Worm (Caenorhabditis elegans) whole organism, L1 larva: ENCODE results near the gene C49F8.14.
A peak's percentile ranks its signal among the peaks of the same experiment; 100 is the strongest.

Experiments
- C34B4.2 ChIP-seq: sonication (generic microtip); optimal IDR thresholded peaks from 2 replicates; lab custom pipeline; 2017; ENCODE audit warnings: mild to moderate bottlenecking, missing genetic modification characterization, missing compliant biosample characterization
- aly-2 ChIP-seq: fragments of 150-350 bp; optimal IDR thresholded peaks from 2 replicates; lab custom pipeline; 2014; ENCODE audit warnings: missing biosample characterization, missing genetic modification characterization
- ceh-82 ChIP-seq, 3 experiments: fragments of 150-350 bp in 1 of 3; sonication (generic microtip) in 2 of 3; optimal IDR thresholded peaks; 2 replicates each; lab custom pipeline; 2014 to 2017; ENCODE audit warnings: missing biosample characterization in 3 of 3, missing genetic modification characterization in 3 of 3
- egl-27 ChIP-seq, 2 experiments: fragments of 150-350 bp in 1 of 2; sonication (generic microtip); optimal IDR thresholded peaks; 3 replicates each; lab custom pipeline; 2017 to 2018; ENCODE audit warnings: missing biosample characterization in 2 of 2, missing genetic modification characterization in 2 of 2, missing genetic modification reagents in 2 of 2
- mdl-1 ChIP-seq, 2 experiments: fragments of 150-350 bp; optimal IDR thresholded peaks; 2 replicates each; lab custom pipeline; 2014 to 2017; ENCODE audit warnings: missing biosample characterization in 2 of 2, missing genetic modification characterization in 2 of 2, inconsistent platforms in 1 of 2
- nhr-20 ChIP-seq: sonication (generic microtip); optimal IDR thresholded peaks from 2 replicates; lab custom pipeline; 2016; ENCODE audit warnings: mild to moderate bottlenecking, missing genetic modification characterization, missing compliant biosample characterization
- nhr-28 ChIP-seq: fragments of 150-350 bp; optimal IDR thresholded peaks from 2 replicates; lab custom pipeline; 2014; ENCODE audit warnings: missing biosample characterization, missing genetic modification characterization
- nhr-77 ChIP-seq: fragments of 150-350 bp; optimal IDR thresholded peaks from 2 replicates; lab custom pipeline; 2014; ENCODE audit warnings: missing biosample characterization, missing genetic modification characterization
- skn-1 ChIP-seq: fragments of 150-350 bp; optimal IDR thresholded peaks from 2 replicates; lab custom pipeline; 2014; ENCODE audit warnings: missing biosample characterization, missing genetic modification characterization
- unc-130 ChIP-seq: fragments of 150-350 bp; optimal IDR thresholded peaks from 2 replicates; lab custom pipeline; 2017; ENCODE audit warnings: missing biosample characterization, missing genetic modification characterization, inconsistent platforms
- unc-62 ChIP-seq: fragments of 150-350 bp; optimal IDR thresholded peaks from 2 replicates; lab custom pipeline; 2014; ENCODE audit warnings: missing biosample characterization, missing genetic modification reagents, missing genetic modification characterization
- zag-1 ChIP-seq: fragments of 150-350 bp; optimal IDR thresholded peaks from 2 replicates; lab custom pipeline; 2014; ENCODE audit warnings: missing biosample characterization, missing genetic modification characterization

DNA sequence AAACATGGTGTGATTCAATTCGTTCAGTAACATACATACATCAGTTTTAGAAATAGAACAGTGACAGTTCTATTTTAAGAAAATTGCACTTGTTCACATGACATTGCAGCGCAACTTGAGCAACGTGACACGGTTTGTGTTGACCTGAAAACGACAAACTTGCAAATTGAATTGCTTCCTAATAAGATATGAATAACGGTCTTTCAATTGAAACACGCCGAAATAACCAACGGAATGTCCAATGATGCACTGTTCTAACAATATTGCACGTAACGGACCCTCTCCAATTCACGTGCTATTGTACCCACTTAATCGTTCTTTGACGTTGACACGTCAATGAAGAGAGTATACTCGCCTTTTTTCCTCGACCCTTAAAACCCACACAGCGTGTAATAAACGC is 16.9 kb downstream of the C49F8.14 start:
- TF ChIP-seq unc-62 (GFP tag; lab: Kevin White, UChicago) = no peak
- no peak for TF ChIP-seq zag-1 (tag; lab: Kevin White, UChicago)
- TF ChIP-seq aly-2 (tag; lab: Kevin White, UChicago) = no peak
- TF ChIP-seq egl-27 (tag; optimal IDR thresholded peaks at IDR 0.05; lab: Kevin White, UChicago) = no peak
- no peak for TF ChIP-seq mdl-1 (tag; optimal IDR thresholded peaks at IDR 0.05; lab: Kevin White, UChicago)
- TF ChIP-seq ceh-82 (tag; optimal IDR thresholded peaks at IDR 0.05; lab: Kevin White, UChicago) = no peak
- peak; percentile 68 for TF ChIP-seq nhr-20 (tag; lab: Kevin White, UChicago)
- TF ChIP-seq nhr-28 = no peak
- TF ChIP-seq skn-1 (tag; lab: Kevin White, UChicago) = no peak
- no peak for TF ChIP-seq unc-130 (tag; lab: Kevin White, UChicago)
- no peak for TF ChIP-seq nhr-77
- no peak for TF ChIP-seq C34B4.2
